Worm (Caenorhabditis elegans) whole organism, L2 larva: ENCODE results near the gene clec-54.

ENCODE experiments used
- C34F6.9 ChIP-seq: fragments of 150-350 bp; optimal IDR thresholded peaks from 2 replicates; lab custom pipeline; 2014; ENCODE audit warnings: missing biosample characterization, missing genetic modification characterization
- Y55F3AM.14 ChIP-seq: fragments of 200-800 bp; sonication (Bioruptor generic); optimal IDR thresholded peaks from 2 replicates; lab custom pipeline; 2018; ENCODE audit warnings: mild to moderate bottlenecking, missing genetic modification characterization, missing compliant biosample characterization
- aly-2 ChIP-seq: fragments of 150-350 bp; optimal IDR thresholded peaks from 2 replicates; lab custom pipeline; 2014; ENCODE audit warnings: missing biosample characterization, missing genetic modification characterization
- ama-1 ChIP-seq: fragments of 150-350 bp; optimal IDR thresholded peaks from 2 replicates; lab custom pipeline; 2018; ENCODE audit warnings: inconsistent platforms
- lin-11 ChIP-seq: fragments of 150-350 bp; sonication (generic microtip); optimal IDR thresholded peaks from 2 replicates; lab custom pipeline; 2014; ENCODE audit warnings: missing biosample characterization, missing genetic modification characterization, inconsistent platforms, mixed read lengths
- nhr-237 ChIP-seq: fragments of 150-350 bp; optimal IDR thresholded peaks from 2 replicates; lab custom pipeline; 2014; ENCODE audit warnings: missing biosample characterization, missing genetic modification characterization
- peb-1 ChIP-seq: fragments of 150-350 bp; optimal IDR thresholded peaks from 2 replicates; lab custom pipeline; 2014; ENCODE audit warnings: missing biosample characterization, missing genetic modification characterization
- unc-62 ChIP-seq: fragments of 150-350 bp; optimal IDR thresholded peaks from 2 replicates; lab custom pipeline; 2014; ENCODE audit warnings: missing biosample characterization, missing genetic modification reagents, missing genetic modification characterization

The clec-54 gene

ce11 chrV:14527210-14527609 lies 50.5 kb downstream of the clec-54 start:
- TF ChIP-seq Y55F3AM.14 = no peak
- no peak for TF ChIP-seq ama-1 (lab: Kevin White, UChicago)
- TF ChIP-seq aly-2 (tag; lab: Kevin White, UChicago) = no peak
- no peak for TF ChIP-seq C34F6.9
- TF ChIP-seq peb-1 = no peak
- TF ChIP-seq nhr-237 (tag; lab: Kevin White, UChicago) = no peak
- TF ChIP-seq lin-11 (tag; lab: Kevin White, UChicago) = no peak
- TF ChIP-seq unc-62 (GFP tag; lab: Kevin White, UChicago) = no peak
